Worm (Caenorhabditis elegans) whole organism, late embryonic: Measurements from ENCODE around the gene nhr-175.
A peak's percentile ranks its signal among the peaks of the same experiment; 100 is the strongest.

ENCODE experiments used
- C08G9.2 ChIP-seq: sonication (generic microtip); optimal IDR thresholded peaks from 2 replicates; lab custom pipeline; 2016; ENCODE audit warnings: mild to moderate bottlenecking, missing genetic modification characterization, moderate library complexity, missing compliant biosample characterization
- F13H6.1 ChIP-seq: sonication (generic microtip); optimal IDR thresholded peaks from 2 replicates; lab custom pipeline; 2016; ENCODE audit warnings: missing genetic modification characterization, missing compliant biosample characterization
- K09A11.1 ChIP-seq: sonication (generic microtip); optimal IDR thresholded peaks from 2 replicates; lab custom pipeline; 2017; ENCODE audit warnings: antibody characterized with exemption, mild to moderate bottlenecking, missing genetic modification characterization, missing compliant biosample characterization; ENCODE audit not compliant: insufficient read depth
- T23F11.4 ChIP-seq: fragments of 200-800 bp; sonication (Bioruptor generic); optimal IDR thresholded peaks from 2 replicates; lab custom pipeline; 2018; ENCODE audit warnings: mild to moderate bottlenecking, missing genetic modification characterization, missing compliant biosample characterization
- ahr-1 ChIP-seq: sonication (generic microtip); optimal IDR thresholded peaks from 2 replicates; lab custom pipeline; 2016; ENCODE audit warnings: missing genetic modification characterization, missing compliant biosample characterization
- ceh-18 ChIP-seq: sonication (generic microtip); optimal IDR thresholded peaks from 2 replicates; lab custom pipeline; 2016; ENCODE audit warnings: missing genetic modification characterization, missing compliant biosample characterization
- ceh-19 ChIP-seq: fragments of 200-800 bp; sonication (Bioruptor generic); optimal IDR thresholded peaks from 2 replicates; lab custom pipeline; 2018; ENCODE audit warnings: mild to moderate bottlenecking, missing genetic modification characterization, missing compliant biosample characterization
- ceh-2 ChIP-seq: sonication (generic microtip); optimal IDR thresholded peaks from 2 replicates; lab custom pipeline; 2016; ENCODE audit warnings: missing genotype, missing genetic modification characterization, missing compliant biosample characterization
- ceh-24 ChIP-seq: sonication (generic microtip); optimal IDR thresholded peaks from 2 replicates; lab custom pipeline; 2016; ENCODE audit warnings: mild to moderate bottlenecking, missing genetic modification characterization, missing compliant biosample characterization
- ceh-30 ChIP-seq: fragments of 150-350 bp; optimal IDR thresholded peaks from 2 replicates; lab custom pipeline; 2014; ENCODE audit warnings: missing biosample characterization, missing genetic modification characterization
- ceh-31 ChIP-seq: sonication (generic microtip); optimal IDR thresholded peaks from 2 replicates; lab custom pipeline; 2016; ENCODE audit warnings: missing genetic modification characterization, missing compliant biosample characterization
- ceh-34 ChIP-seq: sonication (generic microtip); optimal IDR thresholded peaks from 2 replicates; lab custom pipeline; 2016; ENCODE audit warnings: mild to moderate bottlenecking, missing genetic modification characterization, missing compliant biosample characterization
- ceh-45 ChIP-seq: fragments of 200-800 bp; sonication (Bioruptor generic); IDR thresholded peaks from 2 replicates; pipeline ENCODE4 v1.3.6; 2022; ENCODE audit warnings: missing genetic modification reagents, missing genetic modification characterization, missing compliant biosample characterization
- ceh-48 ChIP-seq: sonication (generic microtip); optimal IDR thresholded peaks from 2 replicates; lab custom pipeline; 2016; ENCODE audit warnings: missing genetic modification characterization, inconsistent platforms, missing compliant biosample characterization
- che-1 ChIP-seq: sonication (generic microtip); optimal IDR thresholded peaks from 2 replicates; lab custom pipeline; 2016; ENCODE audit warnings: mild to moderate bottlenecking, missing genetic modification characterization, missing compliant biosample characterization
- elt-2 ChIP-seq: sonication (generic microtip); optimal IDR thresholded peaks from 2 replicates; lab custom pipeline; 2016; ENCODE audit warnings: missing genetic modification reagents, missing genetic modification characterization, missing compliant biosample characterization
- ets-4 ChIP-seq: sonication (generic microtip); optimal IDR thresholded peaks from 2 replicates; lab custom pipeline; 2016; ENCODE audit warnings: missing genetic modification characterization, missing compliant biosample characterization
- fax-1 ChIP-seq: sonication (generic microtip); optimal IDR thresholded peaks from 2 replicates; lab custom pipeline; 2016; ENCODE audit warnings: missing genotype, missing genetic modification characterization, missing compliant biosample characterization
- fkh-10 ChIP-seq: fragments of 150-350 bp; optimal IDR thresholded peaks from 2 replicates; lab custom pipeline; 2014; ENCODE audit warnings: missing biosample characterization, missing genetic modification reagents, missing genetic modification characterization
- fkh-6 ChIP-seq: sonication (generic microtip); optimal IDR thresholded peaks from 2 replicates; lab custom pipeline; 2016; ENCODE audit warnings: missing genetic modification characterization, missing compliant biosample characterization
- gmeb-2 ChIP-seq: sonication (generic microtip); optimal IDR thresholded peaks from 2 replicates; lab custom pipeline; 2016; ENCODE audit warnings: missing genetic modification characterization, inconsistent platforms, missing compliant biosample characterization
- hlh-15 ChIP-seq: sonication (generic microtip); optimal IDR thresholded peaks from 2 replicates; lab custom pipeline; 2016; ENCODE audit warnings: missing genetic modification characterization, missing compliant biosample characterization
- hlh-30 ChIP-seq: sonication (generic microtip); optimal IDR thresholded peaks from 2 replicates; lab custom pipeline; 2017; ENCODE audit warnings: antibody characterized with exemption, missing genetic modification characterization, missing compliant biosample characterization; ENCODE audit not compliant: insufficient read depth
- hlh-6 ChIP-seq: sonication (generic microtip); optimal IDR thresholded peaks from 2 replicates; lab custom pipeline; 2016; ENCODE audit warnings: missing genotype, missing genetic modification characterization, missing compliant biosample characterization
- lin-11 ChIP-seq: fragments of 200-800 bp; sonication (Bioruptor generic); optimal IDR thresholded peaks from 2 replicates; lab custom pipeline; 2018; ENCODE audit warnings: mild to moderate bottlenecking, missing genetic modification characterization, missing compliant biosample characterization
- mec-3 ChIP-seq: sonication (generic microtip); optimal IDR thresholded peaks from 2 replicates; lab custom pipeline; 2016; ENCODE audit warnings: borderline replicate concordance, missing genetic modification characterization, missing compliant biosample characterization
- nfya-1 ChIP-seq: sonication (generic microtip); optimal IDR thresholded peaks from 2 replicates; lab custom pipeline; 2017; ENCODE audit warnings: missing genetic modification characterization, mild to moderate bottlenecking, missing compliant biosample characterization, antibody characterized with exemption, moderate library complexity
- npax-4 ChIP-seq: sonication (generic microtip); optimal IDR thresholded peaks from 2 replicates; lab custom pipeline; 2016; ENCODE audit warnings: missing genetic modification characterization, missing compliant biosample characterization
- pax-1 ChIP-seq: fragments of 150-350 bp; optimal IDR thresholded peaks from 2 replicates; lab custom pipeline; 2014; ENCODE audit warnings: missing biosample characterization, missing genetic modification characterization
- pha-2 ChIP-seq: sonication (generic microtip); optimal IDR thresholded peaks from 2 replicates; lab custom pipeline; 2017; ENCODE audit warnings: mild to moderate bottlenecking, missing genetic modification characterization, missing compliant biosample characterization
- ref-2 ChIP-seq: sonication (generic microtip); optimal IDR thresholded peaks from 2 replicates; lab custom pipeline; 2016; ENCODE audit warnings: missing genetic modification characterization, missing compliant biosample characterization
- rnt-1 ChIP-seq: sonication (generic microtip); optimal IDR thresholded peaks from 2 replicates; lab custom pipeline; 2016; ENCODE audit warnings: missing genetic modification characterization, missing compliant biosample characterization
- sdc-2 ChIP-seq: sonication (generic microtip); optimal IDR thresholded peaks from 2 replicates; lab custom pipeline; 2016; ENCODE audit warnings: missing genotype, missing genetic modification characterization, missing compliant biosample characterization
- sox-4 ChIP-seq: sonication (generic microtip); optimal IDR thresholded peaks from 2 replicates; lab custom pipeline; 2017; ENCODE audit warnings: mild to moderate bottlenecking, missing genetic modification characterization, inconsistent platforms, missing compliant biosample characterization
- tbx-2 ChIP-seq: sonication (generic microtip); optimal IDR thresholded peaks from 2 replicates; lab custom pipeline; 2016; ENCODE audit warnings: missing genetic modification characterization, missing compliant biosample characterization
- tbx-7 ChIP-seq: sonication (generic microtip); optimal IDR thresholded peaks from 2 replicates; lab custom pipeline; 2016; ENCODE audit warnings: missing genotype, missing genetic modification characterization, missing compliant biosample characterization
- ttx-3 ChIP-seq: sonication (generic microtip); optimal IDR thresholded peaks from 2 replicates; lab custom pipeline; 2016; ENCODE audit warnings: missing genetic modification reagents, missing genetic modification characterization, missing compliant biosample characterization
- unc-42 ChIP-seq: sonication (generic microtip); optimal IDR thresholded peaks from 2 replicates; lab custom pipeline; 2016; ENCODE audit warnings: missing genotype, missing genetic modification characterization, missing compliant biosample characterization
- unc-86 ChIP-seq: sonication (generic microtip); optimal IDR thresholded peaks from 2 replicates; lab custom pipeline; 2016; ENCODE audit warnings: missing genetic modification characterization, missing compliant biosample characterization
- ztf-16 ChIP-seq: sonication (generic microtip); optimal IDR thresholded peaks from 2 replicates; lab custom pipeline; 2017; ENCODE audit warnings: missing genetic modification characterization, missing compliant biosample characterization

The nhr-175 gene

ce11 chrV:13866353-13866752 lies at the start of gene nhr-175:
Gene nhr-175, plus strand, starts transcription at chrV:13866691.
- TF ChIP-seq ztf-16 (tag; lab: Kevin White, UChicago) (no peak), ceh-34 (no peak), ceh-19 (GFP tag; lab: Kevin White, UChicago) (no peak), unc-86 (tag; lab: Kevin White, UChicago) (no peak), lin-11 (tag; lab: Kevin White, UChicago) (no peak), ceh-45 (no peak), rnt-1 (no peak), ceh-48 (no peak), ahr-1 (tag; lab: Kevin White, UChicago) (no peak), sox-4 (no peak), npax-4 (tag; lab: Kevin White, UChicago) (no peak), K09A11.1 (no peak)
- TF ChIP-seq, all 69 proteins: peak for 0

- TF ChIP-seq tbx-7, result no peak
Measured at ce11 chrV:13816877-13817276, 49.6 kb upstream of the nhr-175 start, which contains the start of gene F55B12.2. Gene F55B12.2, minus strand, starts transcription at chrV:13816977.

- TF ChIP-seq ahr-1 (tag; lab: Kevin White, UChicago) (no peak), gmeb-2 (tag; lab: Kevin White, UChicago) (no peak), ztf-16 (tag; lab: Kevin White, UChicago) (no peak), ceh-30 (tag; lab: Kevin White, UChicago) (no peak), che-1 (tag; lab: Kevin White, UChicago) (no peak), ceh-31 (tag; lab: Kevin White, UChicago) (peak; percentile 33), ceh-2 (tag; lab: Kevin White, UChicago) (no peak), tbx-2 (tag; lab: Kevin White, UChicago) (peak; percentile 19), pax-1 (tag; lab: Kevin White, UChicago) (no peak), rnt-1 (peak; percentile 11), ref-2 (tag; lab: Kevin White, UChicago) (no peak), mec-3 (tag; lab: Kevin White, UChicago) (no peak), F13H6.1 (tag; lab: Kevin White, UChicago) (no peak), ceh-34 (no peak), elt-2 (peak; percentile 41), sdc-2 (tag; lab: Kevin White, UChicago) (no peak), fax-1 (tag; lab: Kevin White, UChicago) (no peak), fkh-6 (tag; lab: Kevin White, UChicago) (no peak), C08G9.2 (tag; lab: Kevin White, UChicago) (no peak), ceh-18 (tag; lab: Kevin White, UChicago) (no peak), hlh-30 (tag; lab: Kevin White, UChicago) (no peak), T23F11.4 (GFP tag; lab: Kevin White, UChicago) (no peak), ttx-3 (tag; lab: Kevin White, UChicago) (no peak), ceh-24 (tag; lab: Kevin White, UChicago) (no peak), ceh-48 (peak; percentile 7), nfya-1 (peak; percentile 25)
Measured at ce11 chrV:13818824-13819408, 47.6 kb upstream of the nhr-175 start, which contains the start of gene sel-10. Gene sel-10, plus strand, starts transcription at chrV:13819361.

ce11 chrV:13822752-13823151 lies 43.7 kb upstream of the nhr-175 start, which contains the start of gene hpo-31:
Gene hpo-31, plus strand, starts transcription at chrV:13823052.
- no peak for TF ChIP-seq hlh-6 (tag; lab: Kevin White, UChicago)
- TF ChIP-seq ets-4 (tag; lab: Kevin White, UChicago), result no peak
- TF ChIP-seq fkh-10 (GFP tag; lab: Kevin White, UChicago), result no peak
- TF ChIP-seq hlh-15 (tag; lab: Kevin White, UChicago), result no peak
- no peak for TF ChIP-seq tbx-7
- no peak for TF ChIP-seq ceh-48
- no peak for TF ChIP-seq rnt-1
- TF ChIP-seq fkh-6 (tag; lab: Kevin White, UChicago), result no peak
- TF ChIP-seq ceh-2 (tag; lab: Kevin White, UChicago), result no peak
- TF ChIP-seq C08G9.2 (tag; lab: Kevin White, UChicago), result no peak
- TF ChIP-seq pha-2 (tag; lab: Kevin White, UChicago), result no peak
- TF ChIP-seq unc-42 (tag; lab: Kevin White, UChicago), result no peak
- no peak for TF ChIP-seq pax-1 (tag; lab: Kevin White, UChicago)
- no peak for TF ChIP-seq unc-86 (tag; lab: Kevin White, UChicago)
- no peak for TF ChIP-seq K09A11.1
- no peak for TF ChIP-seq T23F11.4 (GFP tag; lab: Kevin White, UChicago)
- TF ChIP-seq lin-11 (tag; lab: Kevin White, UChicago), result no peak
